Fruit fly (Drosophila melanogaster): ENCODE data around the gene Crag.

Gene Crag

DNA sequence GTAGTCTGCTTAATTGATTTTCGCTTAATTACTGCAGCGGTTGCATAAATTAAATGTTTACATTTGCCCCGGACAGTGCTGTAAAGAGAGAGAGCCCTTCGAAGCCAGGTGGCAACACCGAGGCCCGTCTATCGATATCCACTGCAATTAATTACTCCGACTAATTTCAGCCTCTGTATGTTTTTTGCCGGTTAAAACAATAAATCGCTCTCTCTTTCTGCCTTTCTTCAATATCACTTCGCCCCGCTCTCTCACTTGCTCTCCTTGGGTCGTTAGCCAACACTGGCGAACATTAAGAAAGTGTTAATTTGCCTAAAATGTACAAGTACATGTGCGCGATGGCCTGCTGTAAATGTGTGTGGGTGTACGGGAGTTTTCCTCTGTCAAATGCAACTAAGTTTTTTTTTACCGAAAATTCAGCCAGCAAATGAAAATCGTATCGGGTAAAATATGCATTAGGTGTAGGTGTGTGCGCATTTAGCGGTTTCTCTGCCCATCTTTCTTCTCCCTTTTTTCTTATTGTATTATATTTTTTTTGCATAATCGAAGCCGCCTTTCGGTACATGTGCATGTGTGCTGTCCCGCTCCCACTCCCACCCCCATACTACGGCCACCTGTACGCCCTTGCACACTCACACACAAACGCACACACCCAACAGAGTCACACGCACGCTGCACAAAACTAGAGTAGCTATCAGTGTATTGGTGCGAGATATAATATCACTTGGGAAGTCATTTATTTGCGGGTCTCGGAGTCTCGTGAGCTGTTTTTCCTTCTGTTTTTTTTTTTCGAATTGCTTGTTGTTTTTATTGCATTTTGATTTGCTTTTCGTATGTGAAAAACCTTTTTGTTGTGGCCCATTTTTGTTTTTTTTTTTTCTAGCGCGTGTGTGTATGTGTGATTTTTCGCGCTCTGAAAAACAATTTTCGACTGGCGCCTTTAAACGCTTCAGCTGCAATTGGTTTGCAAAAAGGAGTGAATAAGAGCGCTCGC is 30.1 kb upstream of the Crag start (continued):
- peak; percentile 70 for TF ChIP-seq CG18599 (GFP tag; optimal IDR thresholded peaks at IDR 0.05)
- no peak for TF ChIP-seq CG17385 (GFP tag; optimal IDR thresholded peaks at IDR 0.05)
- TF ChIP-seq CHES-1-like (GFP tag; optimal IDR thresholded peaks at IDR 0.05): peak; percentile 16
- TF ChIP-seq CG4854 (GFP tag; optimal IDR thresholded peaks at IDR 0.05): no peak
- TF ChIP-seq wdn (GFP tag; IDR thresholded peaks at IDR 0.05): no peak
- no peak for TF ChIP-seq az2 (GFP tag; optimal IDR thresholded peaks at IDR 0.05)
- peak; percentile 28 for TF ChIP-seq Abd-B (GFP tag; optimal IDR thresholded peaks at IDR 0.05)
- no peak for TF ChIP-seq gcm2 (GFP tag; optimal IDR thresholded peaks at IDR 0.05)
- peak; percentile 30; the same call in 1 of the 2 replicates for TF ChIP-seq inv (GFP tag; IDR thresholded peaks at IDR 0.05; ENCODE audit: partially characterized antibody)
- no peak for TF ChIP-seq CG42726 (GFP tag; IDR thresholded peaks at IDR 0.05; ENCODE audit: partially characterized antibody)
- TF ChIP-seq CG1792 (GFP tag; optimal IDR thresholded peaks at IDR 0.05): no peak
- no peak for TF ChIP-seq CG8944 (GFP tag; optimal IDR thresholded peaks at IDR 0.05)
- TF ChIP-seq CG4404 (GFP tag; IDR thresholded peaks at IDR 0.05): peak; percentile 11; the same call in 1 of the 2 replicates
- TF ChIP-seq H2.0 (GFP tag; IDR thresholded peaks at IDR 0.05): no peak
- TF ChIP-seq unc-4 (GFP tag; IDR thresholded peaks at IDR 0.05; ENCODE audit: partially characterized antibody): peak; percentile 31; the same call in 1 of the 2 replicates
- peak; percentile 24 for TF ChIP-seq CG3163 (GFP tag; optimal IDR thresholded peaks at IDR 0.05)
- TF ChIP-seq CG9609 (GFP tag; optimal IDR thresholded peaks at IDR 0.05): no peak
- TF ChIP-seq bab2 (GFP tag; optimal IDR thresholded peaks at IDR 0.05): no peak
- TF ChIP-seq ci (GFP tag; IDR thresholded peaks at IDR 0.05): peak; percentile 72
- TF ChIP-seq ems (GFP tag; optimal IDR thresholded peaks at IDR 0.05): peak; percentile 55
- peak; percentile 28 for TF ChIP-seq tx (GFP tag; optimal IDR thresholded peaks at IDR 0.05)
- TF ChIP-seq Hsf (GFP tag; optimal IDR thresholded peaks at IDR 0.05): peak; percentile 49
- TF ChIP-seq zf30C (GFP tag; optimal IDR thresholded peaks at IDR 0.05): no peak
- peak; percentile 67; the same call in 2 of the 3 replicates for TF ChIP-seq CG6791 (GFP tag; IDR thresholded peaks at IDR 0.05; ENCODE audit: partially characterized antibody)
- TF ChIP-seq amos (GFP tag; IDR thresholded peaks at IDR 0.05; ENCODE audit: partially characterized antibody): peak; percentile 54; the same call in 1 of the 2 replicates
- no peak for TF ChIP-seq toy (GFP tag; IDR thresholded peaks at IDR 0.05)
- no peak for TF ChIP-seq CG33557 (GFP tag; optimal IDR thresholded peaks at IDR 0.05)
- no peak for TF ChIP-seq Asciz (GFP tag; optimal IDR thresholded peaks at IDR 0.05)
- TF ChIP-seq CG6272 (GFP tag; IDR thresholded peaks at IDR 0.05): no peak
- TF ChIP-seq Dad (GFP tag; optimal IDR thresholded peaks at IDR 0.05): peak; percentile 26
- TF ChIP-seq tap (tag; optimal IDR thresholded peaks at IDR 0.05): no peak
- peak; percentile 60 for TF ChIP-seq CG15514 (GFP tag; optimal IDR thresholded peaks at IDR 0.05)
- TF ChIP-seq CG31441 (GFP tag; IDR thresholded peaks at IDR 0.05): no peak; the same call in 1 of the 2 replicates
- TF ChIP-seq CG10959 (GFP tag; IDR thresholded peaks at IDR 0.05): no peak
- TF ChIP-seq hbn (GFP tag; IDR thresholded peaks at IDR 0.05; ENCODE audit: partially characterized antibody): peak; percentile 39; the same call in 1 of the 2 replicates
- TF ChIP-seq bowl (GFP tag; IDR thresholded peaks at IDR 0.05): no peak
- no peak for TF ChIP-seq lola (GFP tag; optimal IDR thresholded peaks at IDR 0.05)
- TF ChIP-seq lov (optimal IDR thresholded peaks at IDR 0.05): no peak
- 0 out of 3 replicates have a peak, but pooled peaks have one; percentile 45 for TF ChIP-seq lov (GFP tag; IDR thresholded peaks at IDR 0.05)
- TF ChIP-seq ranshi (GFP tag; IDR thresholded peaks at IDR 0.05): no peak
- TF ChIP-seq CG12219 (GFP tag; optimal IDR thresholded peaks at IDR 0.05): no peak
- peak; percentile 56 for TF ChIP-seq Side (GFP tag; optimal IDR thresholded peaks at IDR 0.05)
- peak; percentile 97 for TF ChIP-seq CG7745 (tag; optimal IDR thresholded peaks at IDR 0.05)
- no peak for TF ChIP-seq Atf-2 (GFP tag; optimal IDR thresholded peaks at IDR 0.05)
- TF ChIP-seq insv (GFP tag; optimal IDR thresholded peaks at IDR 0.05): peak in 1 of 2 experiments; percentile 26
- peak; percentile 47 for TF ChIP-seq YL-1 (GFP tag; optimal IDR thresholded peaks at IDR 0.05)
- TF ChIP-seq Hr78 (GFP tag; optimal IDR thresholded peaks at IDR 0.05): no peak

Measured in whole organism, embryonic.